Fruit fly (Drosophila melanogaster): ENCODE data around the gene by.

Gene by

DNA sequence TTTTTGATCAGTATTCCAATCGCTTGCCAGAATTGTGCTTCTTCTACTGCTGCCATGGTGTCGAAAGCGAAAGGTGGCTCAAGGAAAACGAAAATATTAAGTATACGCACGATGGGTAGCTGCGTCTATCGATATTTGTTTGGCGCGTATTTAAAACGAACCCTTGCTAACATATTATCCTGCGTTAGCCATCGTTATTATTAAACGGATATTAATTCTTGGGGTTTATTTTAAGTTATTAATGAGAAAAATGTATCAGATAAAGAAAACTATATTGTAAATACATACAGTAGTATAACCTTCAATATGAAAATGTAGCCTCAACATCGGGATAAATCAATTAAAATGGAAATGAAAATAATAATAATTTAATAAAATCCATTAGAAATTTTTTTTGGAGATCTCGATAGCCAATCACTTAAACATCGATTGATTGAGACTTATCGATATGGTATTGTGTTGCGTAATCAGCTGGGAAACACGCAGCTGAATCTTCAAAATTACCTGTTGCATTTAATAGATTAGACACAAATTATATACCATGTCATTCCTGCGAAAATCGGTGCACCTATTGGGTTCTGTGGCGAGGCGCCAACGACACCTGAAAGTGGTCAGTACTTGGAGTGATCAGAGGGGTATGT, 22.6 kb upstream of the by start, which contains the start of the genes CG9386 and BckdhA (continued):
- TF ChIP-seq CG9437 (GFP tag; optimal IDR thresholded peaks at IDR 0.05) = peak; percentile 77
- peak; percentile 95 for TF ChIP-seq CG6689 (GFP tag; IDR thresholded peaks at IDR 0.05)
- no peak for TF ChIP-seq ash1 (GFP tag; optimal IDR thresholded peaks at IDR 0.05)
- peak; percentile 34 for TF ChIP-seq pum (GFP tag; optimal IDR thresholded peaks at IDR 0.05)
- peak; percentile 74 for TF ChIP-seq vvl (GFP tag; IDR thresholded peaks at IDR 0.05)
- peak in 1 of 2 experiments; percentile 19 for TF ChIP-seq Hr51 (GFP tag; optimal IDR thresholded peaks at IDR 0.05)
- peak; percentile 58 for TF ChIP-seq CG13424 (tag; optimal IDR thresholded peaks at IDR 0.05)
- TF ChIP-seq Hmx (GFP tag; optimal IDR thresholded peaks at IDR 0.05) = peak; percentile 32
- TF ChIP-seq CrebB (tag; optimal IDR thresholded peaks at IDR 0.05) = no peak
- TF ChIP-seq GATAe (GFP tag; conservative IDR thresholded peaks at IDR 0.05) = no peak
- TF ChIP-seq CG2129 (GFP tag; IDR thresholded peaks at IDR 0.05; ENCODE audit: partially characterized antibody) = peak; percentile 36
- no peak for TF ChIP-seq cad (GFP tag; optimal IDR thresholded peaks at IDR 0.05)
- TF ChIP-seq CG11695 (GFP tag; IDR thresholded peaks at IDR 0.05) = no peak
- no peak for TF ChIP-seq tll (GFP tag; optimal IDR thresholded peaks at IDR 0.05)
- peak; percentile 53; the same call in 2 of the 3 replicates for TF ChIP-seq Dbx (GFP tag; IDR thresholded peaks at IDR 0.05)
- peak; percentile 53 for TF ChIP-seq CG12104 (GFP tag; optimal IDR thresholded peaks at IDR 0.05)
- no peak for TF ChIP-seq pb (GFP tag; optimal IDR thresholded peaks at IDR 0.05)
- peak; percentile 81 for TF ChIP-seq CG2116 (GFP tag; optimal IDR thresholded peaks at IDR 0.05)
- peak; percentile 21 for TF ChIP-seq HmgD (GFP tag; optimal IDR thresholded peaks at IDR 0.05)
- no peak for TF ChIP-seq CG1603 (tag; optimal IDR thresholded peaks at IDR 0.05)
- peak; percentile 68 for TF ChIP-seq CG13624 (GFP tag; optimal IDR thresholded peaks at IDR 0.05)
- no peak for TF ChIP-seq yki (optimal IDR thresholded peaks at IDR 0.05)
- peak; percentile 68 for TF ChIP-seq CG9727 (GFP tag; optimal IDR thresholded peaks at IDR 0.05)
- peak; percentile 12 for TF ChIP-seq Fer2 (tag; optimal IDR thresholded peaks at IDR 0.05)
- TF ChIP-seq CG13775 (GFP tag; optimal IDR thresholded peaks at IDR 0.05) = peak; percentile 55
- TF ChIP-seq bab2 (GFP tag; optimal IDR thresholded peaks at IDR 0.05) = peak; percentile 65
- peak; percentile 70 for TF ChIP-seq CG16813 (GFP tag; IDR thresholded peaks at IDR 0.05; ENCODE audit: partially characterized antibody)
- TF ChIP-seq Doc2 (GFP tag; IDR thresholded peaks at IDR 0.05) = no peak
- peak; percentile 37; the same call in 1 of the 2 replicates for TF ChIP-seq CG6272 (GFP tag; IDR thresholded peaks at IDR 0.05)
- no peak for TF ChIP-seq NK7.1 (GFP tag; optimal IDR thresholded peaks at IDR 0.05)
- TF ChIP-seq grn (GFP tag; optimal IDR thresholded peaks at IDR 0.05) = peak; percentile 57
- TF ChIP-seq tup (GFP tag; optimal IDR thresholded peaks at IDR 0.05) = no peak
- TF ChIP-seq dpn (GFP tag; optimal IDR thresholded peaks at IDR 0.05) = peak; percentile 59 to 64
- no peak for TF ChIP-seq CG1024 (GFP tag; IDR thresholded peaks at IDR 0.05)
- TF ChIP-seq Nf-YC (tag; optimal IDR thresholded peaks at IDR 0.05) = peak; percentile 62
- peak; percentile 69 for TF ChIP-seq Xbp1 (GFP tag; optimal IDR thresholded peaks at IDR 0.05)
- TF ChIP-seq cwo (GFP tag; optimal IDR thresholded peaks at IDR 0.05) = peak; percentile 54
- TF ChIP-seq gem (tag; optimal IDR thresholded peaks at IDR 0.05) = peak; percentile 66
- no peak for TF ChIP-seq pros (GFP tag; optimal IDR thresholded peaks at IDR 0.05)
- peak; percentile 38 for TF ChIP-seq CG15601 (tag; optimal IDR thresholded peaks at IDR 0.05)
- TF ChIP-seq zen2 (GFP tag; IDR thresholded peaks at IDR 0.05; ENCODE audit: partially characterized antibody) = peak; percentile 44; the same call in 1 of the 3 replicates
- TF ChIP-seq CG15696 (tag; optimal IDR thresholded peaks at IDR 0.05) = peak; percentile 38
- TF ChIP-seq CG2120 (GFP tag; optimal IDR thresholded peaks at IDR 0.05) = peak; percentile 81
- no peak for TF ChIP-seq HLH3B (GFP tag; IDR thresholded peaks at IDR 0.05)
- peak; percentile 10 for TF ChIP-seq CG33557 (GFP tag; optimal IDR thresholded peaks at IDR 0.05)
- TF ChIP-seq Atf-2 (GFP tag; optimal IDR thresholded peaks at IDR 0.05) = peak; percentile 13
- TF ChIP-seq CG3281 (GFP tag; optimal IDR thresholded peaks at IDR 0.05) = peak; percentile 44
- TF ChIP-seq Myb (GFP tag; optimal IDR thresholded peaks at IDR 0.05) = peak; percentile 29
- peak; percentile 55 for TF ChIP-seq pzg (GFP tag; optimal IDR thresholded peaks at IDR 0.05)
- TF ChIP-seq crc (GFP tag; optimal IDR thresholded peaks at IDR 0.05) = no peak
